Fruit fly (Drosophila melanogaster): ENCODE results near the gene Polr2J.

The Polr2J gene

dm6 chr2L:17429788-17430587, 19.8 kb upstream of the Polr2J start (continued):
- TF ChIP-seq CG11902 (GFP tag; optimal IDR thresholded peaks at IDR 0.05) (peak; percentile 68), CG6808 (GFP tag; optimal IDR thresholded peaks at IDR 0.05) (peak; percentile 97), fd85E (GFP tag; optimal IDR thresholded peaks at IDR 0.05) (peak; percentile 85), fkh (GFP tag; optimal IDR thresholded peaks at IDR 0.05) (peak; percentile 21), CG7368 (GFP tag; optimal IDR thresholded peaks at IDR 0.05) (peak; percentile 93), dsx (GFP tag; optimal IDR thresholded peaks at IDR 0.05; ENCODE audit: poor library complexity, severe bottlenecking) (peak; percentile 64), net (GFP tag; optimal IDR thresholded peaks at IDR 0.05) (peak; percentile 73), CG3032 (tag; optimal IDR thresholded peaks at IDR 0.05) (peak; percentile 99), CG6163 (GFP tag; IDR thresholded peaks at IDR 0.05) (peak; percentile 90)

- TF ChIP-seq OdsH (GFP tag; optimal IDR thresholded peaks at IDR 0.05): no peak
- TF ChIP-seq Ets21C (GFP tag; optimal IDR thresholded peaks at IDR 0.05): no peak
- TF ChIP-seq CG8632 (GFP tag; optimal IDR thresholded peaks at IDR 0.05): no peak
- no peak for TF ChIP-seq CG10631 (GFP tag; optimal IDR thresholded peaks at IDR 0.05)
- TF ChIP-seq CG31627 (GFP tag; optimal IDR thresholded peaks at IDR 0.05): no peak
- TF ChIP-seq fd59A (GFP tag; optimal IDR thresholded peaks at IDR 0.05): peak; percentile 23
- no peak for TF ChIP-seq Eip93F (GFP tag; optimal IDR thresholded peaks at IDR 0.05)
- TF ChIP-seq Smox (GFP tag; optimal IDR thresholded peaks at IDR 0.05): no peak
- TF ChIP-seq fkh (GFP tag; optimal IDR thresholded peaks at IDR 0.05): peak; percentile 65
- TF ChIP-seq salr (GFP tag; optimal IDR thresholded peaks at IDR 0.05): peak; percentile 0 to 14
- TF ChIP-seq svp (GFP tag): peak; percentile 92
- TF ChIP-seq Sox15 (GFP tag; optimal IDR thresholded peaks at IDR 0.05): no peak
- TF ChIP-seq Hr39 (GFP tag; optimal IDR thresholded peaks at IDR 0.05): no peak
- no peak for TF ChIP-seq Hr4 (GFP tag; optimal IDR thresholded peaks at IDR 0.05)
- TF ChIP-seq Ets96B (tag; optimal IDR thresholded peaks at IDR 0.05): peak; percentile 32
- peak; percentile 41 for TF ChIP-seq Eip75B (GFP tag; optimal IDR thresholded peaks at IDR 0.05)
- TF ChIP-seq acj6 (GFP tag; optimal IDR thresholded peaks at IDR 0.05): no peak
- TF ChIP-seq CG4318 (GFP tag; optimal IDR thresholded peaks at IDR 0.05): no peak
- TF ChIP-seq CG1621 (tag; optimal IDR thresholded peaks at IDR 0.05): peak; percentile 69
- no peak for TF ChIP-seq achi (GFP tag; optimal IDR thresholded peaks at IDR 0.05)
- peak; percentile 63 for TF ChIP-seq vri (GFP tag; optimal IDR thresholded peaks at IDR 0.05)
- peak; percentile 11 for TF ChIP-seq esn (GFP tag; optimal IDR thresholded peaks at IDR 0.05)
- peak; percentile 28 for TF ChIP-seq CG10669 (GFP tag; optimal IDR thresholded peaks at IDR 0.05)
- TF ChIP-seq Sox102F (GFP tag; optimal IDR thresholded peaks at IDR 0.05): peak; percentile 39
- no peak for TF ChIP-seq CG11762 (GFP tag; optimal IDR thresholded peaks at IDR 0.05; ENCODE audit: insufficient read depth)
- peak; percentile 51 for TF ChIP-seq CG3919 (GFP tag; optimal IDR thresholded peaks at IDR 0.05)
- TF ChIP-seq ss (GFP tag; optimal IDR thresholded peaks at IDR 0.05): peak; percentile 72 to 87
- peak; percentile 22 for TF ChIP-seq Lpt (GFP tag; optimal IDR thresholded peaks at IDR 0.05)
- peak; percentile 2 for TF ChIP-seq Met (GFP tag; optimal IDR thresholded peaks at IDR 0.05)
- TF ChIP-seq CG6792 (GFP tag; optimal IDR thresholded peaks at IDR 0.05): no peak
- no peak for TF ChIP-seq cyc (GFP tag; optimal IDR thresholded peaks at IDR 0.05)
- peak; percentile 8 for TF ChIP-seq topi (GFP tag; optimal IDR thresholded peaks at IDR 0.05)
- TF ChIP-seq CG9139 (GFP tag; optimal IDR thresholded peaks at IDR 0.05): peak; percentile 81
- peak; percentile 8 for TF ChIP-seq CG3032 (tag; optimal IDR thresholded peaks at IDR 0.05)
- TF ChIP-seq CG16779 (tag; optimal IDR thresholded peaks at IDR 0.05): peak; percentile 44
- peak; percentile 63 for TF ChIP-seq CG6808 (GFP tag; optimal IDR thresholded peaks at IDR 0.05)
- TF ChIP-seq fd85E (GFP tag; optimal IDR thresholded peaks at IDR 0.05): no peak
- TF ChIP-seq CG6854 (GFP tag; optimal IDR thresholded peaks at IDR 0.05): peak; percentile 25
- peak; percentile 72 for TF ChIP-seq eg (GFP tag; IDR thresholded peaks at IDR 0.05)
- no peak for TF ChIP-seq CG32006 (GFP tag; optimal IDR thresholded peaks at IDR 0.05)
- TF ChIP-seq CG15336 (GFP tag; IDR thresholded peaks at IDR 0.05): peak; percentile 59
- TF ChIP-seq Hr38 (GFP tag; optimal IDR thresholded peaks at IDR 0.05): no peak
- TF ChIP-seq pdm3 (GFP tag; optimal IDR thresholded peaks at IDR 0.05): peak; percentile 7
Measured at dm6 chr2L:17427929-17428456, 17.8 kb upstream of the Polr2J start.

Data from whole organism, prepupa.